Worm (Caenorhabditis elegans) whole organism, young adult: Measurements from ENCODE around the gene C17F4.8.

Experiments used
- B0019.2 ChIP-seq: fragments of 200-800 bp; sonication (Bioruptor generic); conservative IDR thresholded peaks from 2 replicates; pipeline ENCODE4 v1.3.6; 2022; ENCODE audit warnings: missing genetic modification reagents, missing genetic modification characterization, missing compliant biosample characterization
- B0336.3 ChIP-seq: fragments of 200-800 bp; sonication (Bioruptor generic); IDR thresholded peaks from 2 replicates; pipeline ENCODE4 v1.3.6; 2022; ENCODE audit warnings: missing genetic modification characterization, missing compliant biosample characterization
- F23B12.7 ChIP-seq: sonication (generic microtip); optimal IDR thresholded peaks from 2 replicates; lab custom pipeline; 2017; ENCODE audit warnings: missing genetic modification characterization, mild to moderate bottlenecking, missing compliant biosample characterization, antibody characterized with exemption, moderate library complexity; ENCODE audit not compliant: insufficient read depth
- F33H1.4 ChIP-seq: fragments of 200-800 bp; sonication (Bioruptor generic); IDR thresholded peaks from 2 replicates; pipeline ENCODE4 v1.3.6; 2022; ENCODE audit warnings: missing genetic modification reagents, missing genetic modification characterization, missing compliant biosample characterization
- F39B2.1 ChIP-seq: fragments of 200-800 bp; sonication (Bioruptor generic); IDR thresholded peaks from 2 replicates; pipeline ENCODE4 v1.3.6; 2022; ENCODE audit warnings: missing genetic modification reagents, missing genetic modification characterization, missing compliant biosample characterization
- F57C9.4 ChIP-seq: sonication (generic microtip); optimal IDR thresholded peaks from 2 replicates; lab custom pipeline; 2017; ENCODE audit warnings: mild to moderate bottlenecking, missing genetic modification characterization, missing compliant biosample characterization
- Y67H2A.10 ChIP-seq: fragments of 200-800 bp; sonication (Bioruptor generic); conservative IDR thresholded peaks from 2 replicates; pipeline ENCODE4 v1.3.6; 2022; ENCODE audit warnings: missing genetic modification reagents, missing genetic modification characterization, missing compliant biosample characterization
- aptf-2 ChIP-seq: fragments of 200-800 bp; sonication (Bioruptor generic); conservative IDR thresholded peaks from 2 replicates; pipeline ENCODE4 v1.3.6; 2022; ENCODE audit warnings: missing genetic modification reagents, missing genetic modification characterization, missing compliant biosample characterization
- atf-7 ChIP-seq: sonication (generic microtip); optimal IDR thresholded peaks from 2 replicates; lab custom pipeline; 2017; ENCODE audit warnings: mild to moderate bottlenecking, missing genetic modification characterization, missing compliant biosample characterization
- attf-6 ChIP-seq: fragments of 200-800 bp; sonication (Bioruptor generic); IDR thresholded peaks from 2 replicates; pipeline ENCODE4 v1.3.6; 2022; ENCODE audit warnings: missing genetic modification reagents, missing genetic modification characterization, missing compliant biosample characterization
- ceh-100 ChIP-seq: fragments of 200-800 bp; sonication (Bioruptor generic); IDR thresholded peaks from 2 replicates; pipeline ENCODE4 v1.3.6; 2022; ENCODE audit warnings: missing genetic modification reagents, missing genetic modification characterization, missing compliant biosample characterization
- ceh-91 ChIP-seq: fragments of 200-800 bp; sonication (Bioruptor generic); IDR thresholded peaks from 2 replicates; pipeline ENCODE4 v1.3.6; 2022; ENCODE audit warnings: missing genetic modification reagents, missing genetic modification characterization, missing compliant biosample characterization
- chd-7 ChIP-seq: sonication (generic microtip); optimal IDR thresholded peaks from 2 replicates; lab custom pipeline; 2016; ENCODE audit warnings: mild to moderate bottlenecking, missing genetic modification characterization, moderate library complexity, missing compliant biosample characterization
- die-1 ChIP-seq: sonication (generic microtip); optimal IDR thresholded peaks from 2 replicates; lab custom pipeline; 2016; ENCODE audit warnings: missing genotype, mild to moderate bottlenecking, missing genetic modification characterization, missing compliant biosample characterization
- ets-4 ChIP-seq: fragments of 200-800 bp; sonication (Bioruptor generic); optimal IDR thresholded peaks from 2 replicates; lab custom pipeline; 2018; ENCODE audit warnings: mild to moderate bottlenecking, missing genetic modification characterization, missing compliant biosample characterization
- hmg-1.2 ChIP-seq: fragments of 200-800 bp; sonication (Bioruptor generic); IDR thresholded peaks from 2 replicates; pipeline ENCODE4 v1.3.6; 2022; ENCODE audit warnings: missing genetic modification reagents, missing genetic modification characterization, missing compliant biosample characterization
- hsf-1 ChIP-seq: fragments of 200-800 bp; sonication (Bioruptor generic); IDR thresholded peaks from 2 replicates; pipeline ENCODE4 v1.3.6; 2022; ENCODE audit warnings: missing genetic modification reagents, missing genetic modification characterization, missing compliant biosample characterization
- let-607 ChIP-seq, 2 experiments: fragments of 200-800 bp in 1 of 2; sonication (Bioruptor generic) in 1 of 2; sonication (generic microtip) in 1 of 2; optimal IDR thresholded peaks; 2 replicates each; lab custom pipeline; 2016 to 2018; ENCODE audit warnings: mild to moderate bottlenecking in 2 of 2, missing compliant biosample characterization in 2 of 2, missing genetic modification characterization in 2 of 2, moderate library complexity in 2 of 2, missing genotype in 1 of 2
- madf-6 ChIP-seq: fragments of 200-800 bp; sonication (Bioruptor generic); IDR thresholded peaks from 2 replicates; pipeline ENCODE4 v1.3.6; 2022; ENCODE audit warnings: missing genetic modification reagents, missing genetic modification characterization, missing compliant biosample characterization
- mcd-1 ChIP-seq: fragments of 200-800 bp; sonication (Bioruptor generic); IDR thresholded peaks from 2 replicates; pipeline ENCODE4 v1.3.6; 2022; ENCODE audit warnings: missing genetic modification reagents, missing genetic modification characterization, missing compliant biosample characterization
- mel-28 ChIP-seq: sonication (generic microtip); optimal IDR thresholded peaks from 2 replicates; lab custom pipeline; 2016; ENCODE audit warnings: borderline replicate concordance, mild to moderate bottlenecking, missing genetic modification characterization, missing compliant biosample characterization
- mes-4 ChIP-seq: sonication (generic microtip); optimal IDR thresholded peaks from 2 replicates; lab custom pipeline; 2016; ENCODE audit warnings: missing genotype, missing genetic modification characterization, missing compliant biosample characterization
- nfya-1 ChIP-seq: sonication (generic microtip); optimal IDR thresholded peaks from 2 replicates; lab custom pipeline; 2017; ENCODE audit warnings: antibody characterized with exemption, missing compliant biosample characterization, missing genetic modification characterization, borderline replicate concordance; ENCODE audit not compliant: insufficient read depth
- nfya-2 ChIP-seq: fragments of 200-800 bp; sonication (Bioruptor generic); IDR thresholded peaks from 2 replicates; pipeline ENCODE4 v1.3.6; 2022; ENCODE audit warnings: missing genetic modification reagents, missing genetic modification characterization, missing compliant biosample characterization
- nfyb-1 ChIP-seq: fragments of 200-800 bp; sonication (Bioruptor generic); IDR thresholded peaks from 2 replicates; pipeline ENCODE4 v1.3.6; 2022; ENCODE audit warnings: missing genetic modification reagents, missing genetic modification characterization, missing compliant biosample characterization
- nhr-120 ChIP-seq: fragments of 200-800 bp; sonication (Bioruptor generic); IDR thresholded peaks from 2 replicates; pipeline ENCODE4 v1.3.6; 2022; ENCODE audit warnings: missing genetic modification characterization, missing compliant biosample characterization
- nhr-179 ChIP-seq: sonication (generic microtip); optimal IDR thresholded peaks from 2 replicates; lab custom pipeline; 2016; ENCODE audit warnings: mild to moderate bottlenecking, missing genetic modification characterization, missing compliant biosample characterization
- nhr-27 ChIP-seq: fragments of 200-800 bp; sonication (Bioruptor generic); optimal IDR thresholded peaks from 2 replicates; lab custom pipeline; 2018; ENCODE audit warnings: mild to moderate bottlenecking, missing genetic modification characterization, moderate library complexity, missing compliant biosample characterization
- nhr-80 ChIP-seq: sonication (generic microtip); optimal IDR thresholded peaks from 2 replicates; lab custom pipeline; 2016; ENCODE audit warnings: missing genetic modification characterization, missing compliant biosample characterization
- nhr-90 ChIP-seq: sonication (generic microtip); optimal IDR thresholded peaks from 2 replicates; lab custom pipeline; 2016; ENCODE audit warnings: missing genotype, mild to moderate bottlenecking, missing genetic modification characterization, missing compliant biosample characterization
- pbrm-1 ChIP-seq: fragments of 200-800 bp; sonication (Bioruptor generic); IDR thresholded peaks from 2 replicates; pipeline ENCODE4 v1.3.6; 2022; ENCODE audit warnings: missing genetic modification reagents, missing genetic modification characterization, missing compliant biosample characterization
- pha-4 ChIP-seq: fragments of 150-350 bp; sonication (generic microtip); optimal IDR thresholded peaks from 2 replicates; lab custom pipeline; 2014; ENCODE audit warnings: missing biosample characterization, missing genetic modification reagents, missing genetic modification characterization
- rpc-1 ChIP-seq, 2 experiments: fragments of 150-350 bp in 1 of 2; sonication (generic microtip) in 1 of 2; optimal IDR thresholded peaks; 2 replicates each; lab custom pipeline; 2014 to 2018; ENCODE audit warnings: missing biosample characterization in 1 of 2, missing genetic modification characterization in 1 of 2, missing genetic modification reagents in 1 of 2, missing genotype in 1 of 2
- sea-2 ChIP-seq: fragments of 200-800 bp; sonication (Bioruptor generic); IDR thresholded peaks from 2 replicates; pipeline ENCODE4 v1.3.6; 2022; ENCODE audit warnings: missing genetic modification characterization, missing compliant biosample characterization
- tbp1 ChIP-seq: fragments of 200-800 bp; sonication (Bioruptor generic); optimal IDR thresholded peaks from 2 replicates; lab custom pipeline; 2018; ENCODE audit warnings: mild to moderate bottlenecking, missing genetic modification characterization, missing compliant biosample characterization
- tbx-9 ChIP-seq: sonication (generic microtip); optimal IDR thresholded peaks from 2 replicates; lab custom pipeline; 2016; ENCODE audit warnings: borderline replicate concordance, missing genetic modification characterization, inconsistent platforms, missing compliant biosample characterization
- tlf-1 ChIP-seq: fragments of 200-800 bp; sonication (Bioruptor generic); optimal IDR thresholded peaks from 2 replicates; lab custom pipeline; 2018; ENCODE audit warnings: mild to moderate bottlenecking, missing genetic modification characterization, missing compliant biosample characterization
- unc-130 ChIP-seq: sonication (generic microtip); optimal IDR thresholded peaks from 2 replicates; lab custom pipeline; 2016; ENCODE audit warnings: missing genetic modification reagents, missing genetic modification characterization, missing compliant biosample characterization
- unc-62 ChIP-seq: fragments of 150-350 bp; optimal IDR thresholded peaks from 2 replicates; lab custom pipeline; 2014; ENCODE audit warnings: missing biosample characterization, missing genetic modification reagents, missing genetic modification characterization
- zfh-2 ChIP-seq: fragments of 200-800 bp; sonication (Bioruptor generic); conservative IDR thresholded peaks from 2 replicates; pipeline ENCODE4 v1.3.6; 2022; ENCODE audit warnings: missing genetic modification reagents, missing genetic modification characterization, missing compliant biosample characterization
- ztf-22 ChIP-seq: fragments of 200-800 bp; sonication (Bioruptor generic); optimal IDR thresholded peaks from 2 replicates; lab custom pipeline; 2018; ENCODE audit warnings: mild to moderate bottlenecking, missing genetic modification characterization, moderate library complexity, missing compliant biosample characterization
- ztf-28 ChIP-seq: fragments of 200-800 bp; sonication (Bioruptor generic); IDR thresholded peaks from 2 replicates; pipeline ENCODE4 v1.3.6; 2022; ENCODE audit warnings: missing genetic modification reagents, missing genetic modification characterization, missing compliant biosample characterization

C17F4.8 gene

DNA sequence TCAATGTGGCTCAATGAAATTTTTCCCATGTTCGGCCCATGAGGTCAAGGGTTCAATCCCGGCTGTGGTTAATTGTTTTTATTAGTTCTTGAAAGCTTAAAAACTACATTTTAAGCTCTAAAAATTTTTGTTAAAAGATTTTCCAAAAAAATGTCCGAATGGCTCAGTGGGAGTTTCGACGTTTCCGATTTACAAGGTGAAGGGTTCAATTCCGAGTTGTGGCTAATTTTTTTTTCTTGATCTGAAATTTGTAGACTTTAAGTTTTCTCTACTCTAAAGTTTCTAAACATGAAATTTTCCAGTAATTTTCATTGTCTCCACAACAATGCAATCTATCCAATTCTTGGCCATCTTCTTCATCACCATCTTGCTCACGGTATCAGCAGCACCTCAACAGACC is 27.9 kb upstream of the C17F4.8 start, which contains the start of gene F02E11.2:
F02E11.2 (plus strand) TSS at position 301 of the 400 bp plus-strand sequence.
- no peak for TF ChIP-seq aptf-2 (GFP tag; lab: Robert Waterston, UW)
- TF ChIP-seq rpc-1 (optimal IDR thresholded peaks at IDR 0.05; lab: Kevin White, UChicago): no peak
- TF ChIP-seq rpc-1 (tag; optimal IDR thresholded peaks at IDR 0.05; lab: Kevin White, UChicago): peak; percentile 33

DNA sequence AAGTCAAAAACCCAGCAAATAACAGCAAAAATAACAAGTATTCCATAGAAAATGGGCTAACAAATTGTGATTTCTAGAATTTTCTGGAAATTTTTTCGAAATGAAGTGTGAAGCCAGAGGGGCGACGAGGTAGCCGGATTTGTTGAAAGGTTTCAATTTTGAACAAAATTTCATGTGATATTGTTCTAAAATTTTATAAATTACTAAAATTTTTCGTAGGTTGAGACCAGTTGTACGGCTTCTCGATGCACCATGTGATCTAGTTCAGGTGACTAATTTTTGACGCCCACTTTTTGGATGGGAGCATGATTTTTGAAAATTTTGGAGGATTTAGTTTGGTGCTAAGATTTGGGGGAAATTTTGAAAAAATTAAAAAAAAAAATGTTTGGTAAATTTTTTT is 24.6 kb upstream of the C17F4.8 start, which contains the start of gene gcy-19:
gcy-19 (minus strand) TSS at position 101 of the 400 bp plus-strand sequence.
- TF ChIP-seq F23B12.7 (no peak), nhr-120 (GFP tag; lab: Robert Waterston, UW) (no peak), ceh-100 (GFP tag; lab: Robert Waterston, UW) (no peak), tlf-1 (no peak), pha-4 (no peak), madf-6 (GFP tag; lab: Robert Waterston, UW) (no peak), aptf-2 (GFP tag; lab: Robert Waterston, UW) (no peak)

DNA sequence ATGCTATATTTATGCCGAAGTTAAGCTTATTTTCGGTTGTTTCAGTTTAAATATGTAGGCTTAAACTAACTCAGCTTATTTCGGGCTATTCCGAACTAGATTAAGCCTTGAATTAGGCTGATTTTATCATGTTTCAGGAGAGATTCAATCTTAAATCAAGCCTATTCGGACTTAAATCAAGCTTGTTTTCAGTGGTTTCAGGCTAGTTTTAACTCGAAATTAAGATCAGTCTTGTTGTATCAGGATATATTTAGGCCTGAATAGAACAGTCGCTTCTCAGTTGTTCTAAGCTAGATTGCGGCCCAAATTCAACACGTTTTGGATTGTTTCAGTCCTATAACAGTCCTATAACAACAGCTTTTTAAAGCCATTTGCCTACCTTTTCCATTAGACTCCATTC is 17.2 kb upstream of the C17F4.8 start:
- TF ChIP-seq let-607 (tag; optimal IDR thresholded peaks at IDR 0.05; lab: Kevin White, UChicago): no peak
- TF ChIP-seq nfya-1 (tag; lab: Kevin White, UChicago): no peak
- TF ChIP-seq die-1: no peak
- no peak for TF ChIP-seq ets-4 (GFP tag; lab: Kevin White, UChicago)
- TF ChIP-seq nhr-179 (tag; lab: Kevin White, UChicago): no peak
- TF ChIP-seq Y67H2A.10 (GFP tag; lab: Robert Waterston, UW): no peak
- TF ChIP-seq nhr-27 (tag; lab: Kevin White, UChicago): no peak
- no peak for TF ChIP-seq sea-2 (GFP tag; lab: Robert Waterston, UW)
- TF ChIP-seq F33H1.4 (GFP tag; lab: Robert Waterston, UW): no peak
- TF ChIP-seq tbx-9: no peak
- TF ChIP-seq hmg-1.2 (GFP tag; lab: Robert Waterston, UW): no peak
- TF ChIP-seq atf-7 (tag; lab: Kevin White, UChicago): no peak
- no peak for TF ChIP-seq nfyb-1 (GFP tag; lab: Robert Waterston, UW)
- TF ChIP-seq unc-130 (GFP tag; lab: Kevin White, UChicago): no peak
- TF ChIP-seq tbp1 (GFP tag; lab: Kevin White, UChicago): no peak
- no peak for TF ChIP-seq nhr-80
- no peak for TF ChIP-seq nhr-90

DNA sequence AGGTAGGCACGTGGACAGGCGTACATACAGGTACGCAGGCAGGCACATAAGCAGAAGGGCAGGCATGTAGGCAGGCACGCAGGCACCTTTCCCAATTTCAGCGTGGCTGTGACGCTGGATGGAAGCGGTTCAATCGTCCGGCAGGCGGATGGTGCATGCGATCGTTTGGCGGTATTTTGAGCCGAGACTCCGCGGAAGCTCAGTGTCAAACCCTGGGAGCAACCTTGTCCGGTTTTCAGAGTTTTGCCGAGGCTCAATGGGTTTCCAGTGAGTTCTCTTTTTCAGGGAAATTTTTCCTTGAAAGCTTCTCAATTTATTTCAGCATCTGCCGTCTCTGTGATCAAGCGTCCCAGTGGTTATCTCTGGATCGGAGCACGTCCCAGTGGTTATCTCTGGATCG is 15.6 kb upstream of the C17F4.8 start:
- TF ChIP-seq ceh-91 (GFP tag; lab: Robert Waterston, UW): no peak
- peak; percentile 74 for TF ChIP-seq zfh-2 (GFP tag; lab: Robert Waterston, UW)

DNA sequence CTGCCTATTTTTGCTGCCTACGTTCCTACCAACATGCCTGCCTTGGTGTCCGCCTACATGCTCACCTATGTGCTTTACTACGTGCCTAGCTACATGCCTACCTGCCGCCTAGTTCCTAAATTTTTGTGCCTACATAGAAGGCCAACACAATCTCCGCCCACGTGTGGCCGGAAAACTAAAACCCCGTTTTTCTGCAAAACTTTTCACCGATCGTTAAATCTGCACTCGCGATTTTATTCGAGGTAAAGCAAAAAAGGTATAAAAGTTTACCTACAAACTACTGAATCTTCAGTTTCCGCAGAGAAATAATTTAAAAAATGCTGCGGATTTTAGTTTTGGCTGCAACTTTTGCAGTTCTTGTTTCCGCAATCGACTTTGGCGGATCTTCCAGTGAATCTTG is 14.8 kb upstream of the C17F4.8 start, which contains the start of gene clec-124:
clec-124 (plus strand) TSS at position 301 of the 400 bp plus-strand sequence.
- TF ChIP-seq mcd-1 (GFP tag; lab: Robert Waterston, UW): no peak
- no peak for TF ChIP-seq unc-62 (GFP tag; lab: Kevin White, UChicago)
- TF ChIP-seq ztf-22 (GFP tag; lab: Kevin White, UChicago): no peak
- TF ChIP-seq B0019.2 (GFP tag; lab: Robert Waterston, UW): no peak
- TF ChIP-seq mel-28 (tag; lab: Kevin White, UChicago): no peak
- no peak for TF ChIP-seq mes-4 (tag; lab: Kevin White, UChicago)
- TF ChIP-seq ztf-28 (GFP tag; lab: Robert Waterston, UW): no peak
- TF ChIP-seq hsf-1: no peak
- no peak for TF ChIP-seq F57C9.4
- TF ChIP-seq nhr-120 (GFP tag; lab: Robert Waterston, UW): no peak
- no peak for TF ChIP-seq attf-6 (GFP tag; lab: Robert Waterston, UW)
- TF ChIP-seq nfya-2: no peak
- TF ChIP-seq F39B2.1 (GFP tag; lab: Robert Waterston, UW): no peak
- no peak for TF ChIP-seq Y67H2A.10 (GFP tag; lab: Robert Waterston, UW)
- TF ChIP-seq B0336.3: no peak
- no peak for TF ChIP-seq chd-7 (tag; lab: Kevin White, UChicago)
- no peak for TF ChIP-seq pbrm-1 (GFP tag; lab: Robert Waterston, UW)
- TF ChIP-seq, all 124 proteins: peak for 0
